Worm (Caenorhabditis elegans): ENCODE measurements around the gene fbxa-77.

ce11 chrIII:1221995-1222394 is 27.3 kb upstream of the fbxa-77 start:
- no peak for TF ChIP-seq lsy-2 (tag; optimal IDR thresholded peaks at IDR 0.05)
- no peak for TF ChIP-seq ZK546.5 (tag; optimal IDR thresholded peaks at IDR 0.05)
- TF ChIP-seq nhr-129 (tag; optimal IDR thresholded peaks at IDR 0.05): no peak
- TF ChIP-seq nhr-237 (tag; optimal IDR thresholded peaks at IDR 0.05): no peak
- TF ChIP-seq unc-39 (tag; optimal IDR thresholded peaks at IDR 0.05): no peak
